Worm (Caenorhabditis elegans) whole organism, L2 larva: Measurements from ENCODE around the gene exc-5.

Experiments used
- F13H6.1 ChIP-seq: sonication (generic microtip); optimal IDR thresholded peaks from 2 replicates; lab custom pipeline; 2016; ENCODE audit warnings: missing genetic modification characterization, missing compliant biosample characterization
- R02D3.7 ChIP-seq: fragments of 150-350 bp; optimal IDR thresholded peaks from 2 replicates; lab custom pipeline; 2014; ENCODE audit warnings: missing biosample characterization, missing genetic modification characterization
- Y55F3AM.14 ChIP-seq: fragments of 200-800 bp; sonication (Bioruptor generic); optimal IDR thresholded peaks from 2 replicates; lab custom pipeline; 2018; ENCODE audit warnings: mild to moderate bottlenecking, missing genetic modification characterization, missing compliant biosample characterization
- alr-1 ChIP-seq: fragments of 150-350 bp; optimal IDR thresholded peaks from 2 replicates; lab custom pipeline; 2014; ENCODE audit warnings: missing biosample characterization, missing genetic modification characterization
- aly-2 ChIP-seq: fragments of 150-350 bp; optimal IDR thresholded peaks from 2 replicates; lab custom pipeline; 2014; ENCODE audit warnings: missing biosample characterization, missing genetic modification characterization
- ama-1 ChIP-seq: fragments of 150-350 bp; optimal IDR thresholded peaks from 2 replicates; lab custom pipeline; 2018; ENCODE audit warnings: inconsistent platforms
- blmp-1 ChIP-seq: sonication (generic microtip); optimal IDR thresholded peaks from 2 replicates; lab custom pipeline; 2017; ENCODE audit warnings: missing genetic modification characterization, mild to moderate bottlenecking, missing compliant biosample characterization, antibody characterized with exemption, moderate library complexity; ENCODE audit not compliant: insufficient read depth
- ceh-16 ChIP-seq: fragments of 150-350 bp; optimal IDR thresholded peaks from 2 replicates; lab custom pipeline; 2014; ENCODE audit warnings: missing biosample characterization, missing genetic modification characterization
- dmd-4 ChIP-seq: sonication (generic microtip); optimal IDR thresholded peaks from 2 replicates; lab custom pipeline; 2017; ENCODE audit warnings: missing biosample characterization, missing genetic modification characterization
- elt-1 ChIP-seq: fragments of 150-350 bp; optimal IDR thresholded peaks from 2 replicates; lab custom pipeline; 2014; ENCODE audit warnings: missing biosample characterization, missing genetic modification characterization
- fos-1 ChIP-seq: fragments of 150-350 bp; optimal IDR thresholded peaks from 2 replicates; lab custom pipeline; 2014; ENCODE audit warnings: missing biosample characterization, missing genetic modification characterization
- gmeb-1 ChIP-seq: fragments of 150-350 bp; optimal IDR thresholded peaks from 2 replicates; lab custom pipeline; 2014; ENCODE audit warnings: missing biosample characterization, missing genetic modification characterization
- lin-11 ChIP-seq: fragments of 150-350 bp; sonication (generic microtip); optimal IDR thresholded peaks from 2 replicates; lab custom pipeline; 2014; ENCODE audit warnings: missing biosample characterization, missing genetic modification characterization, inconsistent platforms, mixed read lengths
- lin-13 ChIP-seq: fragments of 150-350 bp; optimal IDR thresholded peaks from 2 replicates; lab custom pipeline; 2014; ENCODE audit warnings: missing biosample characterization, missing genetic modification reagents, missing genetic modification characterization
- lin-39 ChIP-seq: fragments of 150-350 bp; optimal IDR thresholded peaks from 2 replicates; lab custom pipeline; 2014; ENCODE audit warnings: missing biosample characterization, missing genetic modification reagents, missing genetic modification characterization
- lsy-2 ChIP-seq, 2 experiments: fragments of 150-350 bp in 1 of 2; sonication (generic microtip) in 1 of 2; optimal IDR thresholded peaks; 2 replicates each; lab custom pipeline; 2014 to 2017; ENCODE audit warnings: missing biosample characterization in 2 of 2, missing genetic modification characterization in 2 of 2
- mab-5 ChIP-seq: fragments of 150-350 bp; optimal IDR thresholded peaks from 2 replicates; lab custom pipeline; 2014; ENCODE audit warnings: missing biosample characterization, missing genetic modification characterization
- nhr-10 ChIP-seq: sonication (generic microtip); optimal IDR thresholded peaks from 2 replicates; lab custom pipeline; 2017; ENCODE audit warnings: missing biosample characterization, missing genetic modification characterization
- nhr-11 ChIP-seq: fragments of 150-350 bp; optimal IDR thresholded peaks from 2 replicates; lab custom pipeline; 2014; ENCODE audit warnings: missing biosample characterization, missing genetic modification characterization
- nhr-12 ChIP-seq: fragments of 150-350 bp; optimal IDR thresholded peaks from 2 replicates; lab custom pipeline; 2014; ENCODE audit warnings: missing biosample characterization, missing genetic modification characterization
- nhr-129 ChIP-seq: fragments of 150-350 bp; optimal IDR thresholded peaks from 2 replicates; lab custom pipeline; 2014; ENCODE audit warnings: missing biosample characterization, missing genetic modification characterization
- nhr-21 ChIP-seq: fragments of 150-350 bp; optimal IDR thresholded peaks from 2 replicates; lab custom pipeline; 2014; ENCODE audit warnings: missing biosample characterization, missing genetic modification characterization
- nhr-237 ChIP-seq: fragments of 150-350 bp; optimal IDR thresholded peaks from 2 replicates; lab custom pipeline; 2014; ENCODE audit warnings: missing biosample characterization, missing genetic modification characterization
- nhr-25 ChIP-seq: fragments of 150-350 bp; sonication (generic microtip); optimal IDR thresholded peaks from 3 replicates; lab custom pipeline; 2014; ENCODE audit warnings: missing biosample characterization, missing genetic modification characterization
- nhr-6 ChIP-seq: fragments of 150-350 bp; optimal IDR thresholded peaks from 2 replicates; lab custom pipeline; 2014; ENCODE audit warnings: missing biosample characterization, missing genetic modification characterization
- nhr-77 ChIP-seq: fragments of 150-350 bp; optimal IDR thresholded peaks from 2 replicates; lab custom pipeline; 2014; ENCODE audit warnings: missing biosample characterization, missing genetic modification characterization
- sem-4 ChIP-seq: fragments of 150-350 bp; optimal IDR thresholded peaks from 2 replicates; lab custom pipeline; 2014; ENCODE audit warnings: missing biosample characterization, missing genetic modification reagents, missing genetic modification characterization
- skn-1 ChIP-seq: sonication (generic microtip); optimal IDR thresholded peaks from 2 replicates; lab custom pipeline; 2017; ENCODE audit warnings: missing biosample characterization, missing genetic modification characterization
- sma-3 ChIP-seq: sonication (generic microtip); optimal IDR thresholded peaks from 2 replicates; lab custom pipeline; 2016; ENCODE audit warnings: missing genetic modification reagents, missing genetic modification characterization, missing compliant biosample characterization
- sma-9 ChIP-seq, 2 experiments: fragments of 150-350 bp in 1 of 2; sonication (generic microtip) in 1 of 2; optimal IDR thresholded peaks; 2 replicates each; lab custom pipeline; 2014 to 2016; ENCODE audit warnings: missing genetic modification characterization in 2 of 2, mild to moderate bottlenecking in 1 of 2, missing biosample characterization in 1 of 2, missing compliant biosample characterization in 1 of 2, missing genetic modification reagents in 1 of 2, moderate library complexity in 1 of 2
- unc-39 ChIP-seq: fragments of 150-350 bp; optimal IDR thresholded peaks from 2 replicates; lab custom pipeline; 2014; ENCODE audit warnings: missing biosample characterization, missing genetic modification characterization
- unc-55 ChIP-seq: fragments of 150-350 bp; sonication (generic microtip); optimal IDR thresholded peaks from 3 replicates; lab custom pipeline; 2014; ENCODE audit warnings: missing biosample characterization, missing genetic modification reagents, missing genetic modification characterization
- unc-62 ChIP-seq: fragments of 150-350 bp; optimal IDR thresholded peaks from 2 replicates; lab custom pipeline; 2014; ENCODE audit warnings: missing biosample characterization, missing genetic modification reagents, missing genetic modification characterization
- zag-1 ChIP-seq: fragments of 150-350 bp; optimal IDR thresholded peaks from 2 replicates; lab custom pipeline; 2014; ENCODE audit warnings: missing biosample characterization, missing genetic modification characterization

The exc-5 gene

ce11 chrIV:8827500-8827899, 14.0 kb upstream of the exc-5 start, which contains the start of gene T28C6.7:
Gene T28C6.7 (plus strand): TSS chrIV:8827800.
- TF ChIP-seq nhr-10 (tag; lab: Kevin White, UChicago), result no peak
- no peak for TF ChIP-seq R02D3.7 (tag; lab: Kevin White, UChicago)
- no peak for TF ChIP-seq sma-3 (GFP tag; lab: Kevin White, UChicago)
- no peak for TF ChIP-seq zag-1
- TF ChIP-seq unc-39, result no peak
- no peak for TF ChIP-seq nhr-12 (tag; lab: Kevin White, UChicago)
- TF ChIP-seq alr-1 (tag; lab: Kevin White, UChicago), result no peak
- no peak for TF ChIP-seq gmeb-1 (tag; lab: Kevin White, UChicago)
- TF ChIP-seq elt-1 (tag; lab: Kevin White, UChicago), result no peak
- no peak for TF ChIP-seq dmd-4
- TF ChIP-seq nhr-25 (tag; lab: Kevin White, UChicago), result no peak
- no peak for TF ChIP-seq nhr-6
- TF ChIP-seq lin-39, result no peak
- TF ChIP-seq ama-1 (lab: Kevin White, UChicago), result no peak
- no peak for TF ChIP-seq Y55F3AM.14 (GFP tag; lab: Kevin White, UChicago)
- no peak for TF ChIP-seq F13H6.1 (tag; lab: Kevin White, UChicago)
- no peak for TF ChIP-seq nhr-77 (tag; lab: Kevin White, UChicago)
- TF ChIP-seq mab-5, result no peak
- TF ChIP-seq lin-11 (tag; lab: Kevin White, UChicago), result no peak
- no peak for TF ChIP-seq nhr-21 (tag; lab: Kevin White, UChicago)

DNA sequence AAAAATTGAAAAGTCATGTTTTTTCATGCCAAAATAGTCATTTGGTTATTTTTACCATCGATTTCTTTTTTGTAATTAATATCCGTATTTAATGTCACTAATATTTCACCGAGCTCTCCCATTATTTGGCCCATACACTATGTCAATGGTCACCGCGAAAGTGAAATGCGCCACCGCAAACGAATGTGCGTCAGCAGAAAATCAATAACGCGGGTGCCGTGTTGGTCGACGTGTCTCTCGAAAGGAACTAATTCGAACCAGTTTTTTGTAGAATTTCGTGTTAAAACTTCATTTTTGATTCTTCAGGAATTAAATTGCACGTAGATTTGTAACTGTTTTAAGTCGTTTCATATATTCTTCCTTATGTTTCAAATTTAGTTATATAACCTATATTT, 13.1 kb upstream of the exc-5 start:
- TF ChIP-seq sma-9 (GFP tag; optimal IDR thresholded peaks at IDR 0.05; lab: Kevin White, UChicago) (peak; percentile 23), sma-9 (tag; optimal IDR thresholded peaks at IDR 0.05; lab: Kevin White, UChicago) (no peak), sem-4 (tag; lab: Kevin White, UChicago) (peak; percentile 21), blmp-1 (tag; lab: Kevin White, UChicago) (peak; percentile 57), nhr-25 (tag; lab: Kevin White, UChicago) (peak; percentile 10), dmd-4 (no peak), unc-55 (GFP tag; lab: Kevin White, UChicago) (peak; percentile 40), ama-1 (lab: Kevin White, UChicago) (no peak), fos-1 (tag; lab: Kevin White, UChicago) (peak; percentile 48), lin-39 (no peak), lsy-2 (tag; optimal IDR thresholded peaks at IDR 0.05; lab: Kevin White, UChicago) (peak in 1 of 2 experiments; percentile 61), ceh-16 (tag; lab: Kevin White, UChicago) (peak; percentile 1), nhr-129 (tag; lab: Kevin White, UChicago) (peak; percentile 24)

DNA sequence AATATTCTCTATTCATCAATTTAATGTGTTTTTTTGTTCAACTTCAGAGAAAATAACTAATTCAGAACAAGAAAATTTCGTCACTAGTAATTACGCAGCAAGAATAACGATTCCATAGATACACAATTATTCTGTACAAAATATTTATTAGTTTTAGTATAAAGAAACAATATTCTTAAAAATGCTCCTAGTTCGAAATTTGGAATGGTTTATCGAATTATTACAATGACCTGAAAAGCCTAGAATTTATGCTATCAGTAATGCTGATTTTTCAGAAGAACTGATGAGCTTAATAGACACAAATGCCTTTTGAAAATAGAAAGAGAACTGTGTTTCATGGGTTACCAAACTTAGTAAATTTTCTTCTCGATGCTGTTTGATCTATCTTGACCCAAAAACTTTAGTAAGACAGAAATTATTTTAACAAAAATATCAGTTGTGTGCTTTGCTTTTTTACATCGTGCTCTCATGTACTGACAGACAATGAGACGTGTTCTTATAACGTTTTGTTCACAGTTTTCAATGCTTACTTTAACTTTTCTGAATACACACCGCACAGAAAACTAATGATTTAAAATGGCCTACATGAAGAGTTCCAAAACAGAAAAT, 12.6 kb upstream of the exc-5 start:
- no peak for TF ChIP-seq fos-1 (tag; lab: Kevin White, UChicago)
- no peak for TF ChIP-seq skn-1 (tag; lab: Kevin White, UChicago)
- TF ChIP-seq gmeb-1 (tag; lab: Kevin White, UChicago), result no peak
- TF ChIP-seq blmp-1 (tag; lab: Kevin White, UChicago), result no peak
- no peak for TF ChIP-seq sma-9 (GFP tag; optimal IDR thresholded peaks at IDR 0.05; lab: Kevin White, UChicago)
- TF ChIP-seq sma-9 (tag; optimal IDR thresholded peaks at IDR 0.05; lab: Kevin White, UChicago), result no peak
- no peak for TF ChIP-seq nhr-11 (tag; lab: Kevin White, UChicago)
- TF ChIP-seq aly-2 (tag; lab: Kevin White, UChicago), result peak; percentile 3
- TF ChIP-seq sem-4 (tag; lab: Kevin White, UChicago), result no peak
- no peak for TF ChIP-seq nhr-237 (tag; lab: Kevin White, UChicago)
- peak; percentile 58 for TF ChIP-seq lin-13 (GFP tag; lab: Kevin White, UChicago)
- peak; percentile 30 for TF ChIP-seq nhr-21 (tag; lab: Kevin White, UChicago)
- TF ChIP-seq sma-3 (GFP tag; lab: Kevin White, UChicago), result peak; percentile 38
- TF ChIP-seq R02D3.7 (tag; lab: Kevin White, UChicago), result no peak
- TF ChIP-seq unc-62 (GFP tag; lab: Kevin White, UChicago), result no peak
- no peak for TF ChIP-seq lsy-2 (tag; optimal IDR thresholded peaks at IDR 0.05; lab: Kevin White, UChicago)
- TF ChIP-seq nhr-25 (tag; lab: Kevin White, UChicago), result peak; percentile 38
- TF ChIP-seq nhr-12 (tag; lab: Kevin White, UChicago), result no peak
